Worm (Caenorhabditis elegans) whole organism, L4 larva: Measurements from ENCODE around the gene mlc-5.
A peak's percentile ranks its signal among the peaks of the same experiment; 100 is the strongest.

ENCODE experiments used
- ces-1 ChIP-seq: fragments of 150-350 bp; sonication (generic microtip); optimal IDR thresholded peaks from 4 replicates; lab custom pipeline; 2014; ENCODE audit warnings: missing biosample characterization, missing genetic modification reagents, missing genetic modification characterization
- dmd-8 ChIP-seq: fragments of 200-800 bp; sonication (Bioruptor generic); IDR thresholded peaks from 2 replicates; pipeline ENCODE4 v1.3.6; 2022; ENCODE audit warnings: missing genetic modification characterization, missing compliant biosample characterization
- fkh-10 ChIP-seq: fragments of 150-350 bp; optimal IDR thresholded peaks from 2 replicates; lab custom pipeline; 2014; ENCODE audit warnings: missing biosample characterization, missing genetic modification reagents, missing genetic modification characterization
- lin-13 ChIP-seq: fragments of 150-350 bp; optimal IDR thresholded peaks from 2 replicates; lab custom pipeline; 2014; ENCODE audit warnings: missing biosample characterization, missing genetic modification reagents, missing genetic modification characterization
- mdl-1 ChIP-seq, 2 experiments: fragments of 150-350 bp in 1 of 2; sonication (generic microtip) in 1 of 2; optimal IDR thresholded peaks; 2 replicates each; lab custom pipeline; 2014 to 2017; ENCODE audit warnings: missing biosample characterization in 2 of 2, missing genetic modification characterization in 2 of 2
- mep-1 ChIP-seq: fragments of 150-350 bp; sonication (generic microtip); optimal IDR thresholded peaks from 3 replicates; lab custom pipeline; 2014; ENCODE audit warnings: missing biosample characterization, missing genetic modification characterization
- mes-2 ChIP-seq: sonication (generic microtip); optimal IDR thresholded peaks from 2 replicates; lab custom pipeline; 2016; ENCODE audit warnings: missing genotype, mild to moderate bottlenecking, missing genetic modification characterization, missing compliant biosample characterization; ENCODE audit not compliant: poor library complexity, severe bottlenecking
- nhr-76 ChIP-seq: fragments of 150-350 bp; optimal IDR thresholded peaks from 2 replicates; lab custom pipeline; 2014; ENCODE audit warnings: missing biosample characterization, missing genetic modification characterization
- sdz-12 ChIP-seq: fragments of 200-800 bp; sonication (Bioruptor generic); optimal IDR thresholded peaks from 2 replicates; lab custom pipeline; 2018; ENCODE audit warnings: mild to moderate bottlenecking, missing genetic modification characterization, missing compliant biosample characterization

DNA sequence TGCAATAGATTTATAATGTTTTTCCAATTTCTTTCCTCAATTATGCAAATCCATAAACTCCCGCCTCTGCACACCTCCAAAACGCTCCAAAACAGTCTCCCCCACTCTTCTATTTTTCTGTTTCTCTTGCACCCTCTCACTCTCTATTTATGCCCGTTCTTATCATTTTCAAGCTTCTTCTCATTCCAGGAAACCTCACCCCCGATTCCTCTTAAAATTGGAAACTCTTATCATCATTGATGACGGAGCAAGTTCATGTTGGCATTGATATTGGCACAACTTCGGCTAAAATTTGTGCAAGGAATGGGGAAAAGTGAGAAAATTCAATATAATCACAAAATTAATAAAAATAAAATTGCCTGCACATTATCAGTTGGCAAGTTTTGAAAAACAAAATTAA, 15.3 kb upstream of the mlc-5 start, which contains the start of gene shpk-1:
- TF ChIP-seq mdl-1 (tag; optimal IDR thresholded peaks at IDR 0.05; lab: Kevin White, UChicago) (no peak), sdz-12 (GFP tag; lab: Kevin White, UChicago) (no peak), nhr-76 (no peak), lin-13 (no peak), ces-1 (GFP tag; lab: Kevin White, UChicago) (no peak), dmd-8 (GFP tag; lab: Robert Waterston, UW) (no peak), mes-2 (peak; percentile 43), fkh-10 (GFP tag; lab: Kevin White, UChicago) (no peak), mep-1 (tag; lab: Kevin White, UChicago) (no peak)
